Fruit fly (Drosophila melanogaster) whole organism, wandering third instar larva: Measurements from ENCODE around the gene ebi.

Experiments used
- Abd-B ChIP-seq: fragments of >200 bp; optimal IDR thresholded peaks from 2 replicates; lab custom pipeline; 2017; ENCODE audit warnings: missing biosample characterization, missing genetic modification characterization
- CG32264 ChIP-seq: fragments of 200-800 bp; sonication (Bioruptor generic); optimal IDR thresholded peaks from 2 replicates; lab custom pipeline; 2016; ENCODE audit warnings: missing biosample characterization, missing genetic modification characterization
- Hr83 ChIP-seq: fragments of 200-300 bp; sonication (Bioruptor generic); optimal IDR thresholded peaks from 2 replicates; lab custom pipeline; 2016; ENCODE audit warnings: missing biosample characterization, mild to moderate bottlenecking, missing genetic modification characterization, moderate library complexity; ENCODE audit not compliant: poor library complexity, severe bottlenecking
- OdsH ChIP-seq: fragments of 200-800 bp; sonication (Bioruptor generic); optimal IDR thresholded peaks from 2 replicates; lab custom pipeline; 2016; ENCODE audit warnings: missing biosample characterization, mild to moderate bottlenecking, missing genetic modification characterization
- br ChIP-seq: fragments of 200-800 bp; sonication (Bioruptor generic); optimal IDR thresholded peaks from 2 replicates; lab custom pipeline; 2016; ENCODE audit warnings: missing biosample characterization, missing genetic modification characterization
- ey ChIP-seq: fragments of 200-800 bp; sonication (Bioruptor generic); optimal IDR thresholded peaks from 2 replicates; lab custom pipeline; 2016; ENCODE audit warnings: missing biosample characterization, missing genetic modification characterization
- h ChIP-seq: fragments of 200-800 bp; sonication (Bioruptor generic); optimal IDR thresholded peaks from 3 replicates; lab custom pipeline; 2016; ENCODE audit warnings: missing biosample characterization, mild to moderate bottlenecking, missing genetic modification characterization
- jim ChIP-seq: fragments of 175-275, 200-325 bp; sonication (Bioruptor generic); optimal IDR thresholded peaks from 2 replicates; lab custom pipeline; 2016; ENCODE audit warnings: missing biosample characterization, mild to moderate bottlenecking, missing genetic modification characterization
- pan ChIP-seq: fragments of >200 bp; optimal IDR thresholded peaks from 2 replicates; lab custom pipeline; 2017
- usp ChIP-seq: fragments of >200 bp; optimal IDR thresholded peaks from 2 replicates; lab custom pipeline; 2017; ENCODE audit warnings: missing biosample characterization, missing genetic modification characterization
- woc ChIP-seq: sonication (Bioruptor generic); optimal IDR thresholded peaks from 2 replicates; lab custom pipeline; 2016; ENCODE audit warnings: missing biosample characterization, mild to moderate bottlenecking, missing genetic modification characterization

dm6 chr2L:382807-383206 lies 32.1 kb upstream of the ebi start:
- no peak for TF ChIP-seq Hr83 (GFP tag; lab: Kevin White, UChicago)
- no peak for TF ChIP-seq pan (lab: Kevin White, UChicago)
- no peak for TF ChIP-seq jim
- TF ChIP-seq CG32264: no peak
- peak; percentile 70 for TF ChIP-seq br (GFP tag; lab: Kevin White, UChicago)
- peak; percentile 63 for TF ChIP-seq ey
- peak; percentile 57 for TF ChIP-seq OdsH (GFP tag; lab: Kevin White, UChicago)
- peak; percentile 36 for TF ChIP-seq woc
- peak; percentile 72 for TF ChIP-seq h (GFP tag; lab: Kevin White, UChicago)
- no peak for TF ChIP-seq Abd-B (GFP tag; lab: Kevin White, UChicago)
- TF ChIP-seq usp (GFP tag; lab: Kevin White, UChicago): no peak
